Worm (Caenorhabditis elegans): ENCODE results near the gene srz-9.

DNA sequence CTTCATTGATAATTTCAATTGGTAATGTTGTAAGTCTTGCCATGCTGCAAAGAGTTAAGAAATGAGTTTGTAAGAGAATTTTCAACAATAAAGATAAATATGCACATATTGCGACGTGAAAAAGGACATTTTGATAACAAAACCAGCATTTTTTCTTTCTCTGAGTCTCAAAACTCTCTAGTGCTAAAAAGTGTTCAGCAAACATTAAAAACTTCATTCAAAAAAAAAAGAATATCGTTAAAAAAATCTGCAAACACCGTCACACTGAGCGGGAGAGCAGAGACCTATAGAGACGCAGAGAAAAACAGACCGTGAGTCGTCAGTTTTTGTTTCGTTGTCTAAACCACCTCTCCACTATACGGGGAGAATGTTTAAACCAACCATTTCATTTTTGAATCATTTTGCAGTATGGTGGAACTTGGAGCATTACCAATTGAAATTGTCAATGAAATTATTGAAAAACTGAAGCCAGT, 14.6 kb upstream of the srz-9 start, which contains the start of the genes fbxa-76 and fbxa-77:
- TF ChIP-seq mep-1 (tag; optimal IDR thresholded peaks at IDR 0.05) (no peak), snpc-4 (tag; optimal IDR thresholded peaks at IDR 0.05) (no peak), blmp-1 (tag; optimal IDR thresholded peaks at IDR 0.05) (no peak), ceh-43 (GFP tag; optimal IDR thresholded peaks at IDR 0.05) (no peak), lin-13 (tag; optimal IDR thresholded peaks at IDR 0.05) (no peak), nhr-76 (tag; optimal IDR thresholded peaks at IDR 0.05) (no peak)
